Worm (Caenorhabditis elegans) whole organism, young adult: ENCODE results near the gene fbxb-5.

Experiments
- hlh-12 ChIP-seq: sonication (generic microtip); optimal IDR thresholded peaks from 2 replicates; lab custom pipeline; 2016; ENCODE audit warnings: missing genetic modification characterization, missing compliant biosample characterization
- nfya-1 ChIP-seq: sonication (generic microtip); optimal IDR thresholded peaks from 2 replicates; lab custom pipeline; 2017; ENCODE audit warnings: antibody characterized with exemption, missing compliant biosample characterization, missing genetic modification characterization, borderline replicate concordance; ENCODE audit not compliant: insufficient read depth

- TF ChIP-seq hlh-12 (tag; lab: Kevin White, UChicago) (no peak), nfya-1 (no peak)
Observed at ce11 chrII:1712938-1713337, 9.4 kb downstream of the fbxb-5 start, which contains the start of gene btb-7.
